Worm (Caenorhabditis elegans) whole organism, midembryonic: ENCODE measurements around the gene F48C5.2.

Experiments
- T22C8.4 ChIP-seq: fragments of 200-800 bp; sonication (Bioruptor generic); IDR thresholded peaks from 2 replicates; pipeline ENCODE4 v1.3.6; 2022; ENCODE audit warnings: missing genetic modification characterization, missing compliant biosample characterization
- cog-1 ChIP-seq: sonication (generic microtip); optimal IDR thresholded peaks from 2 replicates; lab custom pipeline; 2016; ENCODE audit warnings: missing genetic modification characterization, missing compliant biosample characterization
- flt-1 ChIP-seq: fragments of 200-800 bp; sonication (Bioruptor generic); IDR thresholded peaks from 2 replicates; pipeline ENCODE4 v1.3.6; 2022; ENCODE audit warnings: missing genetic modification characterization, missing compliant biosample characterization
- klf-2 ChIP-seq: fragments of 200-800 bp; sonication (Bioruptor generic); conservative IDR thresholded peaks from 2 replicates; pipeline ENCODE4 v1.3.6; 2022; ENCODE audit warnings: missing genetic modification reagents, missing genetic modification characterization, missing compliant biosample characterization
- med-1 ChIP-seq: sonication (generic microtip); optimal IDR thresholded peaks from 2 replicates; lab custom pipeline; 2017; ENCODE audit warnings: missing genetic modification characterization, mild to moderate bottlenecking, missing compliant biosample characterization, antibody characterized with exemption, missing genetic modification reagents; ENCODE audit not compliant: insufficient read depth
- ref-1 ChIP-seq: fragments of 200-800 bp; sonication (Bioruptor generic); conservative IDR thresholded peaks from 2 replicates; pipeline ENCODE4 v1.3.6; 2022; ENCODE audit warnings: missing genetic modification reagents, missing genetic modification characterization, missing compliant biosample characterization
- tab-1 ChIP-seq: fragments of 200-800 bp; sonication (Bioruptor generic); IDR thresholded peaks from 2 replicates; pipeline ENCODE4 v1.3.6; 2022; ENCODE audit warnings: missing genetic modification characterization, missing compliant biosample characterization
- ztf-23 ChIP-seq: fragments of 200-800 bp; sonication (Bioruptor generic); IDR thresholded peaks from 2 replicates; pipeline ENCODE4 v1.3.6; 2022; ENCODE audit warnings: missing genetic modification reagents, missing genetic modification characterization, missing compliant biosample characterization
- ztf-29 ChIP-seq: fragments of 200-800 bp; sonication (Bioruptor generic); IDR thresholded peaks from 2 replicates; pipeline ENCODE4 v1.3.6; 2022; ENCODE audit warnings: missing genetic modification reagents, missing genetic modification characterization, missing compliant biosample characterization

Gene F48C5.2

DNA sequence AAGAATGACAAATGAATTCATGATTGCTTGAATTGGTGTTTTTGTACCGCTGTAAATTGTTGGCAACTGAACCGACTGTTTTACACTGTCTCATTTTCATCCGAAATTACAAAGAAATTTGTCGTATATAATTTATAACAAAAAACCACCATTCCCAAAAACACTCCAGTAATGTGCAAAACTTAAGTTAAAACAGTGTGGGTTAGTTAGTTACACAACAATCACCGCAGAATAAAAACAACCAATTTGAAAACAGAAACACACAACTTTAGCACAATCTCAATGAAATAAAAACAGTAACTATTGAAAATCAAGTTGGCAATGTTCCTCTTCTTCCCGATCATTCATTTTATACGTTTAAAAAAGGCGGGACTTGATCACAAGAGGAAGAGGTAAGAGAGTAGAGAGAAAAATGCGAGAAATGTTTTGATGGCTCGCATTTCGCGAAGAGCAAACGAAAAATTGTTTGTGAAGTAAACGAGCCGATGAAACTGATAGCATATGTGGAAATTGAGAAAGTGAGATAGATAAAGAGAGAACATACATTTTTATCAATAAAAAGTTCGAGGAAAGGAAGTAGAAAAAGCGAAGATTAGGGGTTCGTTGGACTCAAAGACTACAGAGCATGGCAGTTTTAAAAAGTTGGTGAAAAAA, 46.3 kb downstream of the F48C5.2 start, which contains the start of gene F08B12.4:
Gene F08B12.4 (minus strand): TSS at position 51 of the 654 bp plus-strand sequence.
- TF ChIP-seq flt-1 (GFP tag; lab: Robert Waterston, UW) (no peak), med-1 (no peak), tab-1 (GFP tag; lab: Robert Waterston, UW) (no peak), T22C8.4 (GFP tag; lab: Robert Waterston, UW) (no peak), cog-1 (tag; lab: Kevin White, UChicago) (no peak), ref-1 (GFP tag; lab: Robert Waterston, UW) (no peak), klf-2 (GFP tag; lab: Robert Waterston, UW) (no peak), ztf-29 (no peak), ztf-23 (GFP tag; lab: Robert Waterston, UW) (no peak)

ce11 chrX:11406784-11407183, 47.3 kb downstream of the F48C5.2 start:
- no peak for TF ChIP-seq cog-1 (tag; lab: Kevin White, UChicago)
- TF ChIP-seq klf-2 (GFP tag; lab: Robert Waterston, UW), result no peak
- TF ChIP-seq ref-1 (GFP tag; lab: Robert Waterston, UW), result no peak
- no peak for TF ChIP-seq med-1
- TF ChIP-seq ztf-29, result no peak
- no peak for TF ChIP-seq ztf-23 (GFP tag; lab: Robert Waterston, UW)
- TF ChIP-seq T22C8.4 (GFP tag; lab: Robert Waterston, UW), result no peak
- TF ChIP-seq flt-1 (GFP tag; lab: Robert Waterston, UW), result no peak
- no peak for TF ChIP-seq tab-1 (GFP tag; lab: Robert Waterston, UW)

- TF ChIP-seq ztf-29 (no peak), T22C8.4 (GFP tag; lab: Robert Waterston, UW) (no peak), cog-1 (tag; lab: Kevin White, UChicago) (no peak), ztf-23 (GFP tag; lab: Robert Waterston, UW) (no peak), tab-1 (GFP tag; lab: Robert Waterston, UW) (no peak), ref-1 (GFP tag; lab: Robert Waterston, UW) (no peak)
Observed at ce11 chrX:11405908-11406307, 48.2 kb downstream of the F48C5.2 start, which contains the start of gene slo-2. Gene slo-2, minus strand, starts transcription at chrX:11405931.
